Fruit fly (Drosophila melanogaster) whole organism, embryonic: ENCODE measurements around the gene Sem1.

Experiments
- Ada2b ChIP-seq: fragments of 200-800 bp; sonication (Bioruptor generic); IDR thresholded peaks from 2 replicates; pipeline ENCODE4 v1.3.6; 2022; ENCODE audit warnings: missing biosample characterization, missing genetic modification characterization
- CG10267 ChIP-seq: fragments of 200-800 bp; sonication (Bioruptor generic); optimal IDR thresholded peaks from 2 replicates; lab custom pipeline; 2018; ENCODE audit warnings: missing biosample characterization, mild to moderate bottlenecking, missing genetic modification characterization, moderate library complexity
- CG11085 ChIP-seq: fragments of 200-800 bp; sonication (Bioruptor generic); IDR thresholded peaks from 2 replicates; pipeline ENCODE4 v1.3.6; 2022; ENCODE audit warnings: missing biosample characterization, missing genetic modification characterization
- CG11723 ChIP-seq: fragments of 200-800 bp; sonication (Bioruptor generic); optimal IDR thresholded peaks from 2 replicates; lab custom pipeline; 2017; ENCODE audit warnings: missing biosample characterization, mild to moderate bottlenecking, missing genetic modification characterization
- CG12391 ChIP-seq: fragments of 200-800 bp; sonication (Bioruptor generic); optimal IDR thresholded peaks from 3 replicates; lab custom pipeline; 2018; ENCODE audit warnings: missing biosample characterization, mild to moderate bottlenecking, missing genetic modification characterization, moderate library complexity
- CG13287 ChIP-seq: fragments of 200-800 bp; sonication (Bioruptor generic); IDR thresholded peaks from 2 replicates; pipeline ENCODE4 v1.3.6; 2022; ENCODE audit warnings: missing biosample characterization, missing genetic modification characterization; ENCODE audit not compliant: partially characterized antibody
- CG14441 ChIP-seq: fragments of 200-800 bp; sonication (Bioruptor generic); IDR thresholded peaks from 2 replicates; pipeline ENCODE4 v1.3.6; 2022; ENCODE audit warnings: missing biosample characterization, missing genetic modification characterization
- CG14667 ChIP-seq: fragments of 200-800 bp; sonication (Bioruptor generic); IDR thresholded peaks from 2 replicates; pipeline ENCODE4 v1.3.6; 2022; ENCODE audit warnings: missing biosample characterization, missing genetic modification characterization
- CG15073 ChIP-seq: fragments of 200-800 bp; sonication (Bioruptor generic); optimal IDR thresholded peaks from 2 replicates; lab custom pipeline; 2016; ENCODE audit warnings: missing biosample characterization, missing genetic modification characterization
- CG15479 ChIP-seq: fragments of 200-800 bp; sonication (Bioruptor generic); optimal IDR thresholded peaks from 3 replicates; lab custom pipeline; 2019; ENCODE audit warnings: missing biosample characterization, mild to moderate bottlenecking, missing genetic modification characterization, moderate library complexity
- CG1603 ChIP-seq: fragments of 200-800 bp; sonication (Bioruptor generic); optimal IDR thresholded peaks from 2 replicates; lab custom pipeline; 2019; ENCODE audit warnings: missing biosample characterization, mild to moderate bottlenecking, missing genetic modification characterization, moderate library complexity
- CG17359 ChIP-seq: fragments of 200-800 bp; sonication (Bioruptor generic); optimal IDR thresholded peaks from 3 replicates; lab custom pipeline; 2018; ENCODE audit warnings: missing biosample characterization, mild to moderate bottlenecking, missing genetic modification characterization, moderate library complexity
- CG33213 ChIP-seq: fragments of 200-800 bp; sonication (Bioruptor generic); optimal IDR thresholded peaks from 3 replicates; lab custom pipeline; 2016; ENCODE audit warnings: missing biosample characterization, missing genetic modification characterization
- CG3407 ChIP-seq: fragments of 200-800 bp; sonication (Bioruptor generic); optimal IDR thresholded peaks from 2 replicates; lab custom pipeline; 2018; ENCODE audit warnings: missing biosample characterization, mild to moderate bottlenecking, missing genetic modification characterization
- CG42726 ChIP-seq: fragments of 200-800 bp; sonication (Bioruptor generic); IDR thresholded peaks from 2 replicates; pipeline ENCODE4 v1.3.6; 2022; ENCODE audit warnings: missing biosample characterization, missing genetic modification characterization; ENCODE audit not compliant: partially characterized antibody
- CG4617 ChIP-seq: fragments of 200-800 bp; sonication (Bioruptor generic); optimal IDR thresholded peaks from 3 replicates; lab custom pipeline; 2016; ENCODE audit warnings: missing biosample characterization, missing genetic modification characterization, borderline replicate concordance
- CG6254 ChIP-seq: fragments of 200-800 bp; sonication (Bioruptor generic); optimal IDR thresholded peaks from 3 replicates; lab custom pipeline; 2017; ENCODE audit warnings: mild to moderate bottlenecking, missing biosample characterization, missing genetic modification reagents, missing genetic modification characterization
- CG6765 ChIP-seq: fragments of 200-800 bp; sonication (Bioruptor generic); optimal IDR thresholded peaks from 3 replicates; lab custom pipeline; 2017; ENCODE audit warnings: missing biosample characterization, mild to moderate bottlenecking, missing genetic modification characterization
- CG6791 ChIP-seq: fragments of 200-800 bp; sonication (Bioruptor generic); IDR thresholded peaks from 3 replicates; pipeline ENCODE4 v1.3.6; 2022; ENCODE audit warnings: missing biosample characterization, missing genetic modification characterization; ENCODE audit not compliant: partially characterized antibody
- CG8765 ChIP-seq: fragments of 200-800 bp; sonication (Bioruptor generic); IDR thresholded peaks from 2 replicates; pipeline ENCODE4 v1.3.6; 2022; ENCODE audit warnings: missing biosample characterization, missing genetic modification characterization
- CG9876 ChIP-seq: fragments of 200-800 bp; sonication (Bioruptor generic); optimal IDR thresholded peaks from 2 replicates; lab custom pipeline; 2016; ENCODE audit warnings: missing biosample characterization, missing genetic modification characterization
- D19A ChIP-seq: fragments of 200-800 bp; optimal IDR thresholded peaks from 3 replicates; lab custom pipeline; 2019; ENCODE audit warnings: missing biosample characterization, mild to moderate bottlenecking, missing genetic modification characterization, moderate library complexity
- Dfd ChIP-seq, 2 experiments: fragments of >200 bp; optimal IDR thresholded peaks; 2 replicates each; lab custom pipeline; 2017; ENCODE audit warnings: missing biosample characterization in 2 of 2, missing genetic modification characterization in 2 of 2
- Dip3 ChIP-seq: fragments of 200-800 bp; sonication (Bioruptor generic); optimal IDR thresholded peaks from 3 replicates; lab custom pipeline; 2016; ENCODE audit warnings: missing biosample characterization, missing genetic modification characterization
- Dref ChIP-seq: fragments of 200-800 bp; sonication (Bioruptor generic); IDR thresholded peaks from 2 replicates; pipeline ENCODE4 v1.3.6; 2022; ENCODE audit warnings: missing biosample characterization, missing genetic modification characterization
- Drgx ChIP-seq: fragments of 200-800 bp; sonication (Bioruptor generic); IDR thresholded peaks from 2 replicates; pipeline ENCODE4 v1.3.6; 2022; ENCODE audit warnings: missing biosample characterization, missing genetic modification characterization
- HmgD ChIP-seq: fragments of 200-800 bp; sonication (Bioruptor generic); optimal IDR thresholded peaks from 3 replicates; lab custom pipeline; 2016; ENCODE audit warnings: missing biosample characterization, missing genetic modification characterization
- Lhr ChIP-seq: fragments of 200-800 bp; sonication (Bioruptor generic); optimal IDR thresholded peaks from 3 replicates; lab custom pipeline; 2017; ENCODE audit warnings: mild to moderate bottlenecking, missing biosample characterization, missing genetic modification reagents, missing genetic modification characterization
- NC2α ChIP-seq: fragments of 200-800 bp; sonication (Bioruptor generic); optimal IDR thresholded peaks from 2 replicates; lab custom pipeline; 2016; ENCODE audit warnings: missing biosample characterization, missing genetic modification characterization
- NFAT ChIP-seq: fragments of 200-800 bp; sonication (Bioruptor generic); IDR thresholded peaks from 2 replicates; pipeline ENCODE4 v1.3.6; 2022; ENCODE audit warnings: missing biosample characterization, missing genetic modification characterization
- Nf-YC ChIP-seq: fragments of 200-800 bp; optimal IDR thresholded peaks from 3 replicates; lab custom pipeline; 2019; ENCODE audit warnings: missing biosample characterization, mild to moderate bottlenecking, missing genetic modification characterization, moderate library complexity
- NfI ChIP-seq: fragments of 200-800 bp; sonication (Bioruptor generic); optimal IDR thresholded peaks from 3 replicates; lab custom pipeline; 2018; ENCODE audit warnings: missing biosample characterization, mild to moderate bottlenecking, missing genetic modification characterization, moderate library complexity
- Ptx1 ChIP-seq: fragments of 200-800 bp; sonication (Bioruptor generic); IDR thresholded peaks from 2 replicates; pipeline ENCODE4 v1.3.6; 2022; ENCODE audit warnings: missing biosample characterization, missing genetic modification characterization
- Tbp ChIP-seq: fragments of >200 bp; optimal IDR thresholded peaks from 2 replicates; lab custom pipeline; 2018; ENCODE audit warnings: missing biosample characterization, missing genetic modification characterization
- bigmax ChIP-seq: fragments of 200-800 bp; sonication (Bioruptor generic); optimal IDR thresholded peaks from 2 replicates; lab custom pipeline; 2018; ENCODE audit warnings: missing biosample characterization, mild to moderate bottlenecking, missing genetic modification characterization
- br ChIP-seq: fragments of >200 bp; optimal IDR thresholded peaks from 2 replicates; lab custom pipeline; 2017
- cad ChIP-seq: fragments of >200 bp; optimal IDR thresholded peaks from 2 replicates; lab custom pipeline; 2017; ENCODE audit warnings: missing biosample characterization, missing genetic modification characterization
- dan ChIP-seq: fragments of 200-800 bp; sonication (Bioruptor generic); IDR thresholded peaks from 2 replicates; pipeline ENCODE4 v1.3.6; 2022; ENCODE audit warnings: missing biosample characterization, missing genetic modification characterization
- eyg ChIP-seq: fragments of 200-800 bp; sonication (Bioruptor generic); optimal IDR thresholded peaks from 3 replicates; lab custom pipeline; 2016; ENCODE audit warnings: missing biosample characterization, missing genetic modification characterization
- fru ChIP-seq: fragments of >200 bp; optimal IDR thresholded peaks from 2 replicates; lab custom pipeline; 2017
- gem ChIP-seq: fragments of 200-800 bp; sonication (Bioruptor generic); optimal IDR thresholded peaks from 2 replicates; lab custom pipeline; 2019; ENCODE audit warnings: missing biosample characterization, mild to moderate bottlenecking, missing genetic modification characterization, moderate library complexity
- gfzf ChIP-seq: fragments of 200-800 bp; sonication (Bioruptor generic); optimal IDR thresholded peaks from 2 replicates; lab custom pipeline; 2016; ENCODE audit warnings: missing biosample characterization, mild to moderate bottlenecking, missing genetic modification characterization, moderate library complexity
- gsb-n ChIP-seq: fragments of 200-800 bp; sonication (Bioruptor generic); optimal IDR thresholded peaks from 3 replicates; lab custom pipeline; 2018; ENCODE audit warnings: missing biosample characterization, mild to moderate bottlenecking, missing genetic modification characterization
- lbe ChIP-seq: fragments of 200-800 bp; sonication (Bioruptor generic); optimal IDR thresholded peaks from 2 replicates; lab custom pipeline; 2016; ENCODE audit warnings: missing biosample characterization, mild to moderate bottlenecking, missing genetic modification characterization
- oc ChIP-seq: fragments of 200-800 bp; sonication (Bioruptor generic); optimal IDR thresholded peaks from 2 replicates; lab custom pipeline; 2018; ENCODE audit warnings: missing biosample characterization, mild to moderate bottlenecking, missing genetic modification characterization, moderate library complexity
- p53 ChIP-seq: fragments of 200-800 bp; sonication (Bioruptor generic); optimal IDR thresholded peaks from 2 replicates; lab custom pipeline; 2016; ENCODE audit warnings: missing biosample characterization, missing genetic modification characterization
- repo ChIP-seq: fragments of 200-800 bp; sonication (Bioruptor generic); optimal IDR thresholded peaks from 2 replicates; lab custom pipeline; 2016; ENCODE audit warnings: missing biosample characterization, missing genetic modification characterization
- slou ChIP-seq: fragments of 200-800 bp; sonication (Bioruptor generic); optimal IDR thresholded peaks from 3 replicates; lab custom pipeline; 2016; ENCODE audit warnings: missing biosample characterization, missing genetic modification characterization
- so ChIP-seq: fragments of 200-800 bp; sonication (Bioruptor generic); IDR thresholded peaks from 3 replicates; pipeline ENCODE4 v1.3.6; 2022; ENCODE audit warnings: missing biosample characterization, missing genetic modification characterization
- unpg ChIP-seq: fragments of 200-800 bp; sonication (Bioruptor generic); optimal IDR thresholded peaks from 3 replicates; lab custom pipeline; 2018; ENCODE audit warnings: missing biosample characterization, mild to moderate bottlenecking, missing genetic modification characterization, moderate library complexity
- wek ChIP-seq: fragments of 200-800 bp; sonication (Bioruptor generic); optimal IDR thresholded peaks from 3 replicates; lab custom pipeline; 2018; ENCODE audit warnings: missing biosample characterization, mild to moderate bottlenecking, missing genetic modification characterization, moderate library complexity

Gene Sem1

dm6 chr2L:7049009-7049647 is 14.7 kb upstream of the Sem1 start (continued):
- TF ChIP-seq CG6791 = peak; percentile 100
- TF ChIP-seq CG17359 = peak; percentile 7
- TF ChIP-seq br = no peak
- TF ChIP-seq dan (GFP tag; lab: Robert Waterston, UW) = no peak
- no peak for TF ChIP-seq CG14667 (GFP tag; lab: Robert Waterston, UW)
- peak; percentile 67 for TF ChIP-seq lbe (GFP tag; lab: Kevin White, UChicago)
- TF ChIP-seq CG33213 = no peak
- no peak for TF ChIP-seq repo (GFP tag; lab: Kevin White, UChicago)
- no peak for TF ChIP-seq Dfd (GFP tag; optimal IDR thresholded peaks at IDR 0.05; lab: Kevin White, UChicago)
- TF ChIP-seq CG14441 = no peak
- peak; percentile 34 for TF ChIP-seq CG6765
- no peak for TF ChIP-seq CG12391 (tag; lab: Kevin White, UChicago)
- TF ChIP-seq Dref = no peak; the same call in 1 of the 2 replicates
- no peak for TF ChIP-seq bigmax (GFP tag; lab: Kevin White, UChicago)
- no peak for TF ChIP-seq Dip3 (GFP tag; lab: Kevin White, UChicago)
- TF ChIP-seq CG8765 (GFP tag; lab: Robert Waterston, UW) = peak; percentile 18; the same call in 1 of the 2 replicates
- TF ChIP-seq slou = no peak
- TF ChIP-seq oc (tag; lab: Kevin White, UChicago) = no peak
- peak; percentile 40; the same call in 1 of the 2 replicates for TF ChIP-seq Ptx1 (GFP tag; lab: Robert Waterston, UW)
- TF ChIP-seq CG9876 (GFP tag; lab: Kevin White, UChicago) = no peak
- TF ChIP-seq gem (tag; lab: Kevin White, UChicago) = no peak
- TF ChIP-seq CG15479 (GFP tag; lab: Kevin White, UChicago) = no peak
- no peak for TF ChIP-seq CG11723 (GFP tag; lab: Kevin White, UChicago)
- TF ChIP-seq NC2α (GFP tag; lab: Kevin White, UChicago) = no peak
- 0 out of 2 replicates have a peak, but pooled peaks have one; percentile 36 for TF ChIP-seq Drgx (GFP tag; lab: Robert Waterston, UW)
- TF ChIP-seq CG6254 = no peak
- TF ChIP-seq cad (GFP tag; lab: Kevin White, UChicago) = no peak
- TF ChIP-seq NFAT = peak; percentile 6; the same call in 1 of the 2 replicates
- TF ChIP-seq eyg = no peak
- peak; percentile 8 for TF ChIP-seq CG1603 (tag; lab: Kevin White, UChicago)
- no peak for TF ChIP-seq CG11085 (GFP tag; lab: Robert Waterston, UW)
- no peak for TF ChIP-seq D19A (tag; lab: Kevin White, UChicago)
- TF ChIP-seq unpg (GFP tag; lab: Kevin White, UChicago) = no peak
- TF ChIP-seq CG4617 = no peak
- peak; percentile 24 for TF ChIP-seq NfI (GFP tag; lab: Kevin White, UChicago)
- no peak for TF ChIP-seq fru (lab: Kevin White, UChicago)
- TF ChIP-seq CG13287 (GFP tag; lab: Robert Waterston, UW) = peak; percentile 84
- TF ChIP-seq Lhr (GFP tag; lab: Kevin White, UChicago) = no peak
- peak; percentile 59 for TF ChIP-seq Nf-YC (tag; lab: Kevin White, UChicago)
- no peak for TF ChIP-seq gsb-n
- TF ChIP-seq CG15073 (GFP tag; lab: Kevin White, UChicago) = no peak
- no peak for TF ChIP-seq gfzf
- no peak for TF ChIP-seq CG3407 (GFP tag; lab: Kevin White, UChicago)
- TF ChIP-seq HmgD = peak; percentile 53
- peak; percentile 23; the same call in 1 of the 2 replicates for TF ChIP-seq Ada2b (GFP tag; lab: Robert Waterston, UW)
- no peak for TF ChIP-seq CG10267 (tag; lab: Kevin White, UChicago)
- TF ChIP-seq so (GFP tag; lab: Robert Waterston, UW) = 0 out of 3 replicates have a peak, but pooled peaks have one; percentile 18
- TF ChIP-seq wek (GFP tag; lab: Kevin White, UChicago) = peak; percentile 46
- no peak for TF ChIP-seq p53
- no peak for TF ChIP-seq Tbp (GFP tag; lab: Kevin White, UChicago)
- TF ChIP-seq CG42726 = peak; percentile 80; the same call in 1 of the 2 replicates
